Worm (Caenorhabditis elegans) whole organism, midembryonic: Measurements from ENCODE around the gene ZK1073.2.

Experiments used
- T22C8.4 ChIP-seq: fragments of 200-800 bp; sonication (Bioruptor generic); IDR thresholded peaks from 2 replicates; pipeline ENCODE4 v1.3.6; 2022; ENCODE audit warnings: missing genetic modification characterization, missing compliant biosample characterization
- cog-1 ChIP-seq: sonication (generic microtip); optimal IDR thresholded peaks from 2 replicates; lab custom pipeline; 2016; ENCODE audit warnings: missing genetic modification characterization, missing compliant biosample characterization
- flt-1 ChIP-seq: fragments of 200-800 bp; sonication (Bioruptor generic); IDR thresholded peaks from 2 replicates; pipeline ENCODE4 v1.3.6; 2022; ENCODE audit warnings: missing genetic modification characterization, missing compliant biosample characterization
- klf-2 ChIP-seq: fragments of 200-800 bp; sonication (Bioruptor generic); conservative IDR thresholded peaks from 2 replicates; pipeline ENCODE4 v1.3.6; 2022; ENCODE audit warnings: missing genetic modification reagents, missing genetic modification characterization, missing compliant biosample characterization
- ref-1 ChIP-seq: fragments of 200-800 bp; sonication (Bioruptor generic); conservative IDR thresholded peaks from 2 replicates; pipeline ENCODE4 v1.3.6; 2022; ENCODE audit warnings: missing genetic modification reagents, missing genetic modification characterization, missing compliant biosample characterization
- tab-1 ChIP-seq: fragments of 200-800 bp; sonication (Bioruptor generic); IDR thresholded peaks from 2 replicates; pipeline ENCODE4 v1.3.6; 2022; ENCODE audit warnings: missing genetic modification characterization, missing compliant biosample characterization
- ztf-23 ChIP-seq: fragments of 200-800 bp; sonication (Bioruptor generic); IDR thresholded peaks from 2 replicates; pipeline ENCODE4 v1.3.6; 2022; ENCODE audit warnings: missing genetic modification reagents, missing genetic modification characterization, missing compliant biosample characterization
- ztf-29 ChIP-seq: fragments of 200-800 bp; sonication (Bioruptor generic); IDR thresholded peaks from 2 replicates; pipeline ENCODE4 v1.3.6; 2022; ENCODE audit warnings: missing genetic modification reagents, missing genetic modification characterization, missing compliant biosample characterization

- TF ChIP-seq flt-1 (GFP tag; lab: Robert Waterston, UW) (0 out of 2 replicates have a peak, but pooled peaks have one; percentile 35), ztf-23 (GFP tag; lab: Robert Waterston, UW) (no peak), ztf-29 (GFP tag; lab: Robert Waterston, UW) (no peak), klf-2 (GFP tag; lab: Robert Waterston, UW) (no peak), tab-1 (GFP tag; lab: Robert Waterston, UW) (no peak), cog-1 (tag; lab: Kevin White, UChicago) (no peak), ref-1 (GFP tag; lab: Robert Waterston, UW) (no peak), T22C8.4 (GFP tag; lab: Robert Waterston, UW) (no peak)
Observed at ce11 chrX:16145244-16145643, 41.7 kb downstream of the ZK1073.2 start.
